Worm (Caenorhabditis elegans): ENCODE results near the gene M01B2.13.

M01B2.13 gene

DNA sequence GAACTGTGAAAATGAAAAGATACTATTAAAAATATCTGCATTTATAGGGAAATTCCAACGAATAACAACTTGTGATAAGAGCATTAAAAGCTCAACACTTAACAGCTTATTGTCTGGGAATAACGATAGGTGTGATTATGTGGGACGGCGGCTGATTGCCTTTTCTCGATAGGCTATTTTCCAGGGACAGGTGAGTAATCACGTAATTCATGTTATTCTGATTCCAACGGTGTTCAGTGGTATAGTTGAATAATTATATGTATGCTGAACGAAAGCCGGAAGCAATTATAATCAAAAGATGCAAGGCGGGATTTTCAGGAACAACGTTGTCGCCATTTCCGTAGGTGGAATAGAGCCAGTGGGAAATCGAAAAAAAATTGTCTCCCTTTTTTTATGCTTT is 11.2 kb upstream of the M01B2.13 start, which contains the start of gene srw-17:
Gene srw-17 (minus strand): TSS at position 101 of the 400 bp plus-strand sequence.
- TF ChIP-seq mdl-1 (tag; optimal IDR thresholded peaks at IDR 0.05), result no peak
- no peak for TF ChIP-seq nhr-129 (tag; optimal IDR thresholded peaks at IDR 0.05)
- no peak for TF ChIP-seq Y55F3AM.14 (GFP tag; optimal IDR thresholded peaks at IDR 0.05)
- no peak for TF ChIP-seq unc-39 (tag; optimal IDR thresholded peaks at IDR 0.05)
- no peak for TF ChIP-seq nhr-10 (tag; optimal IDR thresholded peaks at IDR 0.05)
- TF ChIP-seq aly-2 (tag; optimal IDR thresholded peaks at IDR 0.05), result no peak
- TF ChIP-seq skn-1 (tag; optimal IDR thresholded peaks at IDR 0.05), result no peak
- no peak for TF ChIP-seq sma-3 (GFP tag; optimal IDR thresholded peaks at IDR 0.05)
- no peak for TF ChIP-seq elt-1 (tag; optimal IDR thresholded peaks at IDR 0.05)
- TF ChIP-seq mab-5 (tag; optimal IDR thresholded peaks at IDR 0.05), result no peak
- TF ChIP-seq sma-9 (GFP tag; optimal IDR thresholded peaks at IDR 0.05), result no peak
- no peak for TF ChIP-seq sma-9 (tag; optimal IDR thresholded peaks at IDR 0.05)
- no peak for TF ChIP-seq C34F6.9 (tag; optimal IDR thresholded peaks at IDR 0.05)
- TF ChIP-seq lin-13 (GFP tag; optimal IDR thresholded peaks at IDR 0.05), result no peak
- TF ChIP-seq nhr-21 (tag; optimal IDR thresholded peaks at IDR 0.05), result no peak

DNA sequence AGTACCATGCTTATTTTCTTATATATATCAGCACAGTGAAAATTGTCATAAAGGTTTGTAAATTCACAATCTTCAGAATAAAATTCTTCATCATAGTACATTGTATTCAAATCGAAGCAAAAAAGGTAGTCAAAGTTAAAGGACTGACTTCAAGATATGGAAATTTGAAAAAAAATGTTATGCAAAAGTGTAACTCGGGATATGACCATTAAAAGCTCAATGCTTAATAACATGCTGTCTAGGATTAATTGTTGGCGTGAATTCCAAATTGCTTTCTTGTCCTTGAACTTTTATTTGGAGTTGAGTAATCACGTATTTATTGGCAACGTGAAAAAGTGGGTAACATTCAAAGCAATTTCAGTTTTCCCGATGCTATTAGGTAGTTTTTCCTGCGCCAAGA is 9.0 kb upstream of the M01B2.13 start, which contains the start of gene srw-16:
Gene srw-16 (minus strand): TSS at position 101 of the 400 bp plus-strand sequence.
- TF ChIP-seq nhr-6 (tag; optimal IDR thresholded peaks at IDR 0.05) (no peak), lsy-2 (tag; optimal IDR thresholded peaks at IDR 0.05) (no peak), ceh-16 (tag; optimal IDR thresholded peaks at IDR 0.05) (no peak), lin-11 (tag; optimal IDR thresholded peaks at IDR 0.05) (no peak), alr-1 (tag; optimal IDR thresholded peaks at IDR 0.05) (no peak), nhr-25 (tag; optimal IDR thresholded peaks at IDR 0.05) (no peak)

DNA sequence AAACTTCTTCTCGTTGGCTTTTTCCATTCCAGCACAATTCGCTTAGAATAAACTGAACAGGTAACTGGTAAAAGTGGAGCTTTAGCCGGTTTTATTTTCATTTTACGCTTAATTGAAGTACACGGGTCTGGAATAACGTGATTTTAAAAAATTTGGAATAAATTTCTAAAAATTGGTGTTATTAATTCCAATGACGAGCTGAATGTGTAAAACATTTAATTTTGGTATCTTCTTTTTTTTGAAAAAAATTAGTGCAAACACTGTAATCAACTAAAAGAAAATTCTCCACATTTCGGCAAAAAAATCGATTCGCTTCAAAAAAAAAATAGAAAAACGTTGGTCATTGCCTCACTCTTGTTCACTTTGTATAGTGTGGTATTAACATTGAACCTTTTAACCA is 6.5 kb upstream of the M01B2.13 start, which contains the start of gene T10H4.4:
Gene T10H4.4 (minus strand): TSS at position 101 of the 400 bp plus-strand sequence.
- TF ChIP-seq mab-5 (tag; optimal IDR thresholded peaks at IDR 0.05), result no peak
- no peak for TF ChIP-seq unc-39 (tag; optimal IDR thresholded peaks at IDR 0.05)
- TF ChIP-seq nhr-11 (tag; optimal IDR thresholded peaks at IDR 0.05), result no peak
- no peak for TF ChIP-seq nhr-129 (tag; optimal IDR thresholded peaks at IDR 0.05)
- TF ChIP-seq lsy-2 (tag; optimal IDR thresholded peaks at IDR 0.05), result no peak
- TF ChIP-seq ceh-16 (tag; optimal IDR thresholded peaks at IDR 0.05), result no peak
- TF ChIP-seq mdl-1 (tag; optimal IDR thresholded peaks at IDR 0.05), result no peak
- no peak for TF ChIP-seq nhr-77 (tag; optimal IDR thresholded peaks at IDR 0.05)
- TF ChIP-seq sem-4 (tag; optimal IDR thresholded peaks at IDR 0.05), result no peak
- no peak for TF ChIP-seq unc-62 (GFP tag; optimal IDR thresholded peaks at IDR 0.05)
- no peak for TF ChIP-seq ceh-82 (tag; optimal IDR thresholded peaks at IDR 0.05)
- TF ChIP-seq mbf-1 (tag; optimal IDR thresholded peaks at IDR 0.05), result no peak
- no peak for TF ChIP-seq peb-1 (tag; optimal IDR thresholded peaks at IDR 0.05)
- TF ChIP-seq nhr-6 (tag; optimal IDR thresholded peaks at IDR 0.05), result no peak
- TF ChIP-seq lin-13 (GFP tag; optimal IDR thresholded peaks at IDR 0.05), result no peak

DNA sequence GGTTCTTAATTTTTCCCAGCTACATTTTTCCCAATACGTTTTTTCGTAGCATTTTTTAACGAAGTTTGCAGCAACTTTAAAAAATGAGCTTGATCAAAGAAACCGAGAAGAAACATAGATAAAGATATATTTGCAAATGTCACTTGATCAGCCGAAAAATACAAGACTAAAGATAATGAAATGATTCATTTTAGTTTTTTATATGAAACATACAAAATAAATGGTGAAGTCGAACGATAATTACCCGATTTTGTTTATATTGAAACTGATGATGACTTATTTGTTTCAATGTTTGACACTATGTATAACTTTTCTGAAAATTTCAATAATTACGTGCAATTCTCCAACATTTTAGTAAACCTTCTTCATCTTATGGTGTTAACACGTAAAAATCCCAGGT is 2.6 kb upstream of the M01B2.13 start, which contains the start of gene srw-22:
Gene srw-22 (plus strand): TSS at position 301 of the 400 bp plus-strand sequence.
- TF ChIP-seq nhr-11 (tag; optimal IDR thresholded peaks at IDR 0.05) (no peak), ama-1 (optimal IDR thresholded peaks at IDR 0.05) (no peak), nhr-77 (tag; optimal IDR thresholded peaks at IDR 0.05) (no peak), nhr-12 (tag; optimal IDR thresholded peaks at IDR 0.05) (no peak), sma-3 (GFP tag; optimal IDR thresholded peaks at IDR 0.05) (no peak), crh-2 (tag; optimal IDR thresholded peaks at IDR 0.05) (no peak), nhr-21 (tag; optimal IDR thresholded peaks at IDR 0.05) (no peak), ztf-11 (tag; optimal IDR thresholded peaks at IDR 0.05) (no peak), nhr-10 (tag; optimal IDR thresholded peaks at IDR 0.05) (no peak), ztf-1 (GFP tag; conservative IDR thresholded peaks at IDR 0.05) (no peak), ceh-82 (tag; optimal IDR thresholded peaks at IDR 0.05) (no peak), lsy-2 (tag; optimal IDR thresholded peaks at IDR 0.05) (no peak), mbf-1 (tag; optimal IDR thresholded peaks at IDR 0.05) (no peak), peb-1 (tag; optimal IDR thresholded peaks at IDR 0.05) (no peak)

DNA sequence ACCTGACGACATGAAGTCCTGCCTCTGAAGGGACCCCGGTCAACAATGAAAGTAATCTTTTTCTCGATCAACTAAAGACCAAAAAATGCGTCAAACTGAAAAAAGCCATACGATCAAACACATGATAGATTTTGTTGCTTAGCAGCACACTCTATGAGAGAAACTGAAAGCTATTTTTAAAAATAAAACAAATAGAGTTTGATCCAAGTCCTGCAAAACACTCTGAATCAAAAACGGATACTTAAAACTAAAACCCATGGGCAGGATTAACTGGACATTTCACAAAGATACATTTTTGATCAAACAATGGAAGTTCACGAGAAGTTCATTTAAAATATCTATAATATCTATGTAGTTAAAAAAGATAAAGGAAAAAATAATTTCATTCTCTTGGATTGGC is 1.7 kb upstream of the M01B2.13 start, which contains the start of gene T10H4.13:
Gene T10H4.13 (minus strand): TSS at position 101 of the 400 bp plus-strand sequence.
- TF ChIP-seq nhr-12 (tag; optimal IDR thresholded peaks at IDR 0.05) (no peak), nhr-237 (tag; optimal IDR thresholded peaks at IDR 0.05) (no peak), crh-2 (tag; optimal IDR thresholded peaks at IDR 0.05) (no peak), nhr-77 (tag; optimal IDR thresholded peaks at IDR 0.05) (no peak)

Measured in whole organism, L2 larva.